Worm (Caenorhabditis elegans): ENCODE measurements around the gene srsx-34.

- TF ChIP-seq T22C8.4 (GFP tag; IDR thresholded peaks at IDR 0.05) (no peak), flt-1 (GFP tag; IDR thresholded peaks at IDR 0.05) (no peak), ref-1 (GFP tag; conservative IDR thresholded peaks at IDR 0.05) (no peak), cog-1 (tag; optimal IDR thresholded peaks at IDR 0.05) (no peak), klf-2 (GFP tag; conservative IDR thresholded peaks at IDR 0.05) (no peak), ztf-29 (GFP tag; IDR thresholded peaks at IDR 0.05) (no peak), med-1 (GFP tag; optimal IDR thresholded peaks at IDR 0.05; ENCODE audit: insufficient read depth) (no peak)
Observed at ce11 chrV:9073322-9074038, 37.7 kb downstream of the srsx-34 start, which contains the start of gene oac-50.
